Fruit fly (Drosophila melanogaster) whole organism, embryonic: Measurements from ENCODE around the gene Or22b.

Source experiments
- BEAF-32 ChIP-seq: fragments of 200-800 bp; sonication (Bioruptor generic); optimal IDR thresholded peaks from 3 replicates; lab custom pipeline; 2017; ENCODE audit warnings: missing biosample characterization, missing genetic modification characterization, mild to moderate bottlenecking, moderate library complexity, missing genetic modification reagents
- Bdp1 ChIP-seq: fragments of 200-800 bp; sonication (Bioruptor generic); optimal IDR thresholded peaks from 3 replicates; lab custom pipeline; 2016; ENCODE audit warnings: missing biosample characterization, missing genetic modification characterization
- CG10462 ChIP-seq: fragments of 200-800 bp; sonication (Bioruptor generic); optimal IDR thresholded peaks from 2 replicates; lab custom pipeline; 2016; ENCODE audit warnings: missing biosample characterization, missing genetic modification characterization
- CG12236 ChIP-seq: fragments of 200-800 bp; sonication (Bioruptor generic); optimal IDR thresholded peaks from 2 replicates; lab custom pipeline; 2016; ENCODE audit warnings: missing biosample characterization, missing genetic modification characterization
- CG13775 ChIP-seq: fragments of 200-800 bp; sonication (Bioruptor generic); optimal IDR thresholded peaks from 3 replicates; lab custom pipeline; 2017; ENCODE audit warnings: missing biosample characterization, mild to moderate bottlenecking, missing genetic modification characterization
- CG14050 ChIP-seq: fragments of 200-800 bp; sonication (Bioruptor generic); IDR thresholded peaks from 3 replicates; pipeline ENCODE4 v1.3.6; 2022; ENCODE audit warnings: missing biosample characterization, missing genetic modification characterization
- CG15073 ChIP-seq: fragments of 200-800 bp; sonication (Bioruptor generic); optimal IDR thresholded peaks from 2 replicates; lab custom pipeline; 2016; ENCODE audit warnings: missing biosample characterization, missing genetic modification characterization
- CG1647 ChIP-seq: fragments of 200-800 bp; sonication (Bioruptor generic); optimal IDR thresholded peaks from 3 replicates; lab custom pipeline; 2016; ENCODE audit warnings: missing biosample characterization, missing genetic modification characterization
- CG16813 ChIP-seq: fragments of 200-800 bp; sonication (Bioruptor generic); IDR thresholded peaks from 3 replicates; pipeline ENCODE4 v1.3.6; 2022; ENCODE audit warnings: missing biosample characterization, missing genetic modification characterization; ENCODE audit not compliant: partially characterized antibody
- CG16815 ChIP-seq: fragments of 200-800 bp; sonication (Bioruptor generic); optimal IDR thresholded peaks from 3 replicates; lab custom pipeline; 2017; ENCODE audit warnings: missing biosample characterization, mild to moderate bottlenecking, missing genetic modification characterization
- CG2875 ChIP-seq: fragments of 200-800 bp; sonication (Bioruptor generic); optimal IDR thresholded peaks from 2 replicates; lab custom pipeline; 2017; ENCODE audit warnings: missing biosample characterization, mild to moderate bottlenecking, missing genetic modification characterization, missing genetic modification reagents
- CG31388 ChIP-seq: fragments of 200-800 bp; sonication (Bioruptor generic); optimal IDR thresholded peaks from 2 replicates; lab custom pipeline; 2016; ENCODE audit warnings: missing biosample characterization, missing genetic modification characterization
- CG3407 ChIP-seq: fragments of 200-800 bp; sonication (Bioruptor generic); optimal IDR thresholded peaks from 2 replicates; lab custom pipeline; 2018; ENCODE audit warnings: missing biosample characterization, mild to moderate bottlenecking, missing genetic modification characterization
- CG6654 ChIP-seq: fragments of 200-800 bp; sonication (Bioruptor generic); optimal IDR thresholded peaks from 2 replicates; lab custom pipeline; 2017; ENCODE audit warnings: missing biosample characterization, mild to moderate bottlenecking, missing genetic modification characterization
- CG6765 ChIP-seq: fragments of 200-800 bp; sonication (Bioruptor generic); optimal IDR thresholded peaks from 3 replicates; lab custom pipeline; 2017; ENCODE audit warnings: missing biosample characterization, mild to moderate bottlenecking, missing genetic modification characterization
- CG6791 ChIP-seq: fragments of 200-800 bp; sonication (Bioruptor generic); IDR thresholded peaks from 3 replicates; pipeline ENCODE4 v1.3.6; 2022; ENCODE audit warnings: missing biosample characterization, missing genetic modification characterization; ENCODE audit not compliant: partially characterized antibody
- CG7556 ChIP-seq: fragments of 200-800 bp; sonication (Bioruptor generic); optimal IDR thresholded peaks from 2 replicates; lab custom pipeline; 2017; ENCODE audit warnings: missing biosample characterization, mild to moderate bottlenecking, missing genetic modification characterization
- CG8388 ChIP-seq: fragments of 200-800 bp; sonication (Bioruptor generic); optimal IDR thresholded peaks from 2 replicates; lab custom pipeline; 2019; ENCODE audit warnings: missing biosample characterization, mild to moderate bottlenecking, missing genetic modification characterization, moderate library complexity
- CG8765 ChIP-seq: fragments of 200-800 bp; sonication (Bioruptor generic); IDR thresholded peaks from 2 replicates; pipeline ENCODE4 v1.3.6; 2022; ENCODE audit warnings: missing biosample characterization, missing genetic modification characterization
- CG9727 ChIP-seq: fragments of 200-800 bp; sonication (Bioruptor generic); optimal IDR thresholded peaks from 3 replicates; lab custom pipeline; 2017; ENCODE audit warnings: missing biosample characterization, mild to moderate bottlenecking, missing genetic modification characterization
- CG9817 ChIP-seq: fragments of 200-800 bp; sonication (Bioruptor generic); optimal IDR thresholded peaks from 2 replicates; lab custom pipeline; 2018; ENCODE audit warnings: missing biosample characterization, mild to moderate bottlenecking, missing genetic modification characterization, moderate library complexity
- Dip3 ChIP-seq: fragments of 200-800 bp; sonication (Bioruptor generic); optimal IDR thresholded peaks from 3 replicates; lab custom pipeline; 2016; ENCODE audit warnings: missing biosample characterization, missing genetic modification characterization
- Doc2 ChIP-seq: fragments of 200-800 bp; sonication (Bioruptor generic); IDR thresholded peaks from 2 replicates; pipeline ENCODE4 v1.3.6; 2022; ENCODE audit warnings: missing biosample characterization, missing genetic modification characterization
- Hr78 ChIP-seq, 2 experiments: fragments of 200-800 bp in 1 of 2; fragments of >200 bp in 1 of 2; sonication (Bioruptor generic) in 1 of 2; optimal IDR thresholded peaks; 2 replicates each; lab custom pipeline; 2017 to 2019; ENCODE audit warnings: missing biosample characterization in 2 of 2, missing genetic modification characterization in 2 of 2, mild to moderate bottlenecking in 1 of 2, moderate library complexity in 1 of 2
- Kr ChIP-seq: fragments of 200-800 bp; sonication (Bioruptor generic); optimal IDR thresholded peaks from 2 replicates; lab custom pipeline; 2017; ENCODE audit warnings: missing biosample characterization, mild to moderate bottlenecking, missing genetic modification characterization
- Lpt ChIP-seq: fragments of >200 bp; optimal IDR thresholded peaks from 2 replicates; lab custom pipeline; 2018; ENCODE audit warnings: missing biosample characterization, missing genetic modification characterization
- Scr ChIP-seq: fragments of 200-800 bp; sonication (Bioruptor generic); IDR thresholded peaks from 2 replicates; pipeline ENCODE4 v1.3.6; 2022; ENCODE audit warnings: missing biosample characterization, missing genetic modification characterization; ENCODE audit not compliant: partially characterized antibody
- TFAM ChIP-seq: fragments of 200-800 bp; sonication (Bioruptor generic); optimal IDR thresholded peaks from 2 replicates; lab custom pipeline; 2017; ENCODE audit warnings: missing biosample characterization, missing genetic modification characterization, inconsistent platforms
- Xrp1 ChIP-seq: fragments of 200-800 bp; sonication (Bioruptor generic); IDR thresholded peaks from 2 replicates; pipeline ENCODE4 v1.3.6; 2022; ENCODE audit warnings: missing biosample characterization, missing genetic modification characterization
- amos ChIP-seq: fragments of 200-800 bp; sonication (Bioruptor generic); IDR thresholded peaks from 2 replicates; pipeline ENCODE4 v1.3.6; 2022; ENCODE audit warnings: missing biosample characterization, missing genetic modification characterization; ENCODE audit not compliant: partially characterized antibody
- bowl ChIP-seq: fragments of 200-800 bp; sonication (Bioruptor generic); IDR thresholded peaks from 2 replicates; pipeline ENCODE4 v1.3.6; 2022; ENCODE audit warnings: missing biosample characterization, missing genetic modification characterization
- br ChIP-seq: fragments of >200 bp; optimal IDR thresholded peaks from 2 replicates; lab custom pipeline; 2017
- cad ChIP-seq: fragments of >200 bp; optimal IDR thresholded peaks from 2 replicates; lab custom pipeline; 2017; ENCODE audit warnings: missing biosample characterization, missing genetic modification characterization
- crp ChIP-seq, 2 experiments: fragments of 200-800 bp; sonication (Bioruptor generic); optimal IDR thresholded peaks; 2 replicates in 1 of 2; 3 replicates in 1 of 2; lab custom pipeline; 2017; ENCODE audit warnings: missing biosample characterization in 2 of 2, missing genetic modification characterization in 2 of 2, mild to moderate bottlenecking in 1 of 2, moderate library complexity in 1 of 2
- dm ChIP-seq: fragments of 200-800 bp; sonication (Bioruptor generic); optimal IDR thresholded peaks from 3 replicates; lab custom pipeline; 2016; ENCODE audit warnings: missing biosample characterization, missing genetic modification characterization
- fu2 ChIP-seq: fragments of 200-800 bp; sonication (Bioruptor generic); optimal IDR thresholded peaks from 2 replicates; lab custom pipeline; 2016; ENCODE audit warnings: missing biosample characterization, missing genetic modification characterization
- inv ChIP-seq: fragments of 200-800 bp; sonication (Bioruptor generic); IDR thresholded peaks from 2 replicates; pipeline ENCODE4 v1.3.6; 2022; ENCODE audit warnings: missing biosample characterization, missing genetic modification characterization; ENCODE audit not compliant: partially characterized antibody
- oc ChIP-seq: fragments of 200-800 bp; sonication (Bioruptor generic); optimal IDR thresholded peaks from 2 replicates; lab custom pipeline; 2018; ENCODE audit warnings: missing biosample characterization, mild to moderate bottlenecking, missing genetic modification characterization, moderate library complexity
- pnt ChIP-seq: fragments of 200-800 bp; sonication (Bioruptor generic); optimal IDR thresholded peaks from 3 replicates; lab custom pipeline; 2016; ENCODE audit warnings: missing biosample characterization, missing genetic modification characterization
- pros ChIP-seq: fragments of 200-800 bp; sonication (Bioruptor generic); optimal IDR thresholded peaks from 3 replicates; lab custom pipeline; 2019; ENCODE audit warnings: missing biosample characterization, mild to moderate bottlenecking, missing genetic modification characterization, moderate library complexity
- ro ChIP-seq: fragments of 200-800 bp; sonication (Bioruptor generic); IDR thresholded peaks from 2 replicates; pipeline ENCODE4 v1.3.6; 2022; ENCODE audit warnings: missing biosample characterization, missing genetic modification characterization
- sens ChIP-seq: fragments of 200-800 bp; sonication (Bioruptor generic); peaks from one replicate; lab custom pipeline; 2016; ENCODE audit warnings: missing biosample characterization, missing genetic modification characterization
- sens-2 ChIP-seq: fragments of 200-800 bp; sonication (Bioruptor generic); IDR thresholded peaks from 2 replicates; pipeline ENCODE4 v1.3.6; 2022; ENCODE audit warnings: missing biosample characterization, missing genetic modification characterization
- trh ChIP-seq: fragments of 200-800 bp; sonication (Bioruptor generic); optimal IDR thresholded peaks from 2 replicates; lab custom pipeline; 2016; ENCODE audit warnings: missing biosample characterization, missing genetic modification characterization
- tup ChIP-seq: fragments of 200-800 bp; sonication (Bioruptor generic); optimal IDR thresholded peaks from 2 replicates; lab custom pipeline; 2016; ENCODE audit warnings: missing biosample characterization, mild to moderate bottlenecking, missing genetic modification characterization, moderate library complexity
- twi ChIP-seq: fragments of 200-800 bp; optimal IDR thresholded peaks from 2 replicates; lab custom pipeline; 2019; ENCODE audit warnings: missing biosample characterization, mild to moderate bottlenecking, missing genetic modification characterization, moderate library complexity
- unpg ChIP-seq: fragments of 200-800 bp; sonication (Bioruptor generic); optimal IDR thresholded peaks from 3 replicates; lab custom pipeline; 2018; ENCODE audit warnings: missing biosample characterization, mild to moderate bottlenecking, missing genetic modification characterization, moderate library complexity
- vfl ChIP-seq: fragments of 200-800 bp; sonication (Bioruptor generic); optimal IDR thresholded peaks from 2 replicates; lab custom pipeline; 2016; ENCODE audit warnings: missing biosample characterization, missing genetic modification characterization
- wek ChIP-seq: fragments of 200-800 bp; sonication (Bioruptor generic); optimal IDR thresholded peaks from 3 replicates; lab custom pipeline; 2018; ENCODE audit warnings: missing biosample characterization, mild to moderate bottlenecking, missing genetic modification characterization, moderate library complexity
- zen2 ChIP-seq: fragments of 200-800 bp; sonication (Bioruptor generic); IDR thresholded peaks from 3 replicates; pipeline ENCODE4 v1.3.6; 2022; ENCODE audit warnings: missing biosample characterization, missing genetic modification characterization; ENCODE audit not compliant: partially characterized antibody

Gene Or22b

dm6 chr2L:1522397-1522796 lies at the start of gene Or22b:
Or22b (plus strand) TSS chr2L:1522697.
- TF ChIP-seq dm (GFP tag; lab: Kevin White, UChicago), result no peak
- TF ChIP-seq CG1647 (GFP tag; lab: Kevin White, UChicago), result no peak
- no peak for TF ChIP-seq CG12236 (GFP tag; lab: Kevin White, UChicago)
- no peak for TF ChIP-seq Lpt (GFP tag; lab: Kevin White, UChicago)
- no peak for TF ChIP-seq CG16815
- TF ChIP-seq br (lab: Kevin White, UChicago), result no peak
- no peak for TF ChIP-seq inv (GFP tag; lab: Robert Waterston, UW)
- TF ChIP-seq TFAM (GFP tag; lab: Kevin White, UChicago), result no peak

dm6 chr2L:1473427-1473826 lies 49.1 kb upstream of the Or22b start:
- TF ChIP-seq vfl (GFP tag; lab: Kevin White, UChicago) (no peak), Doc2 (GFP tag; lab: Robert Waterston, UW) (no peak), CG31388 (GFP tag; lab: Kevin White, UChicago) (no peak), BEAF-32 (GFP tag; lab: Kevin White, UChicago) (no peak), pnt (peak; percentile 35), CG6654 (no peak), Dip3 (GFP tag; lab: Kevin White, UChicago) (no peak), amos (GFP tag; lab: Robert Waterston, UW) (no peak), CG7556 (peak; percentile 45), bowl (GFP tag; lab: Robert Waterston, UW) (no peak), trh (no peak), CG14050 (no peak), CG6765 (GFP tag; lab: Kevin White, UChicago) (no peak), sens-2 (GFP tag; lab: Robert Waterston, UW) (peak; percentile 43; the same call in 1 of the 2 replicates), crp (GFP tag; optimal IDR thresholded peaks at IDR 0.05; lab: Kevin White, UChicago) (no peak), tup (GFP tag; lab: Kevin White, UChicago) (no peak), CG8388 (GFP tag; lab: Kevin White, UChicago) (peak; percentile 25), CG9727 (peak; percentile 66), ro (GFP tag; lab: Robert Waterston, UW) (no peak; the same call in 1 of the 2 replicates), wek (GFP tag; lab: Kevin White, UChicago) (no peak), CG3407 (GFP tag; lab: Kevin White, UChicago) (no peak), CG13775 (GFP tag; lab: Kevin White, UChicago) (peak; percentile 30), CG15073 (GFP tag; lab: Kevin White, UChicago) (no peak), Xrp1 (GFP tag; lab: Robert Waterston, UW) (peak; percentile 92), Kr (peak; percentile 19), CG8765 (peak; percentile 80), unpg (peak; percentile 29), pros (GFP tag; lab: Kevin White, UChicago) (peak; percentile 89), twi (tag; lab: Kevin White, UChicago) (no peak), Bdp1 (GFP tag; lab: Kevin White, UChicago) (peak; percentile 2), CG6791 (GFP tag; lab: Robert Waterston, UW) (no peak), oc (no peak), CG16813 (GFP tag; lab: Robert Waterston, UW) (no peak), Hr78 (GFP tag; optimal IDR thresholded peaks at IDR 0.05; lab: Kevin White, UChicago) (no peak), fu2 (GFP tag; lab: Kevin White, UChicago) (no peak), sens (peak; percentile 85), CG2875 (GFP tag; lab: Kevin White, UChicago) (peak; percentile 21), CG9817 (tag; lab: Kevin White, UChicago) (no peak), cad (GFP tag; lab: Kevin White, UChicago) (no peak), CG10462 (GFP tag; lab: Kevin White, UChicago) (no peak), zen2 (GFP tag; lab: Robert Waterston, UW) (no peak), Scr (no peak)
